Worm (Caenorhabditis elegans) whole organism, L4 larva: Measurements from ENCODE around the gene anoh-1.

Source experiments
- D1046.2 ChIP-seq: fragments of 200-800 bp; sonication (Bioruptor generic); IDR thresholded peaks from 2 replicates; pipeline ENCODE4 v1.3.6; 2022; ENCODE audit warnings: missing genetic modification characterization, missing compliant biosample characterization
- T20F7.1 ChIP-seq: fragments of 200-800 bp; sonication (Bioruptor generic); optimal IDR thresholded peaks from 2 replicates; lab custom pipeline; 2018; ENCODE audit warnings: mild to moderate bottlenecking, missing genetic modification characterization, missing compliant biosample characterization
- T26A8.4 ChIP-seq: fragments of 200-800 bp; sonication (Bioruptor generic); IDR thresholded peaks from 2 replicates; pipeline ENCODE4 v1.3.6; 2022; ENCODE audit warnings: missing genetic modification characterization, missing compliant biosample characterization
- Y48G9A.11 ChIP-seq: fragments of 200-800 bp; sonication (Bioruptor generic); IDR thresholded peaks from 2 replicates; pipeline ENCODE4 v1.3.6; 2022; ENCODE audit warnings: missing genetic modification reagents, missing genetic modification characterization, missing compliant biosample characterization
- Y5F2A.4 ChIP-seq: fragments of 200-800 bp; sonication (Bioruptor generic); optimal IDR thresholded peaks from 2 replicates; lab custom pipeline; 2018; ENCODE audit warnings: mild to moderate bottlenecking, missing genetic modification characterization, missing compliant biosample characterization
- Y75B8A.6 ChIP-seq: fragments of 200-800 bp; sonication (Bioruptor generic); IDR thresholded peaks from 2 replicates; pipeline ENCODE4 v1.3.6; 2022; ENCODE audit warnings: missing genetic modification reagents, missing genetic modification characterization, missing compliant biosample characterization
- aly-2 ChIP-seq: sonication (generic microtip); optimal IDR thresholded peaks from 2 replicates; lab custom pipeline; 2018; ENCODE audit warnings: missing biosample characterization, missing genetic modification characterization
- arid-1 ChIP-seq: fragments of 200-800 bp; sonication (Bioruptor generic); conservative IDR thresholded peaks from 2 replicates; pipeline ENCODE4 v1.3.6; 2022; ENCODE audit warnings: missing genetic modification reagents, missing genetic modification characterization, missing compliant biosample characterization
- attf-4 ChIP-seq: sonication (generic microtip); optimal IDR thresholded peaks from 3 replicates; lab custom pipeline; 2017; ENCODE audit warnings: missing biosample characterization, missing genetic modification characterization
- ceh-62 ChIP-seq: sonication (generic microtip); optimal IDR thresholded peaks from 2 replicates; lab custom pipeline; 2017; ENCODE audit warnings: missing biosample characterization, missing genetic modification characterization
- ctbp-1 ChIP-seq: fragments of 200-800 bp; sonication (Bioruptor generic); IDR thresholded peaks from 2 replicates; pipeline ENCODE4 v1.3.6; 2022; ENCODE audit warnings: missing genetic modification reagents, missing genetic modification characterization, missing compliant biosample characterization
- daf-12 ChIP-seq: fragments of 150-350 bp; optimal IDR thresholded peaks from 2 replicates; lab custom pipeline; 2014; ENCODE audit warnings: missing biosample characterization, missing genetic modification reagents, missing genetic modification characterization
- daf-16 ChIP-seq, 3 experiments: sonication (generic microtip); optimal IDR thresholded peaks; 2 replicates each; lab custom pipeline; 2016 to 2017; ENCODE audit warnings: missing genetic modification characterization in 3 of 3, missing genetic modification reagents in 3 of 3, mild to moderate bottlenecking in 2 of 3, missing compliant biosample characterization in 2 of 3, missing biosample characterization in 1 of 3, moderate library complexity in 1 of 3
- daf-19 ChIP-seq: fragments of 200-800 bp; sonication (Bioruptor generic); conservative IDR thresholded peaks from 2 replicates; pipeline ENCODE4 v1.3.6; 2022; ENCODE audit warnings: missing genetic modification characterization, missing compliant biosample characterization
- dmd-8 ChIP-seq: fragments of 200-800 bp; sonication (Bioruptor generic); IDR thresholded peaks from 2 replicates; pipeline ENCODE4 v1.3.6; 2022; ENCODE audit warnings: missing genetic modification characterization, missing compliant biosample characterization
- dmd-9 ChIP-seq: fragments of 200-800 bp; sonication (Bioruptor generic); IDR thresholded peaks from 2 replicates; pipeline ENCODE4 v1.3.6; 2022; ENCODE audit warnings: missing genetic modification reagents, missing genetic modification characterization, missing compliant biosample characterization
- duxl-1 ChIP-seq: sonication (generic microtip); optimal IDR thresholded peaks from 2 replicates; lab custom pipeline; 2016; ENCODE audit warnings: mild to moderate bottlenecking, missing genetic modification characterization, moderate library complexity, missing compliant biosample characterization; ENCODE audit not compliant: poor library complexity
- hif-1 ChIP-seq, 2 experiments: sonication (generic microtip); optimal IDR thresholded peaks; 2 replicates each; lab custom pipeline; 2016 to 2017; ENCODE audit warnings: missing compliant biosample characterization in 2 of 2, missing genetic modification characterization in 2 of 2, missing genetic modification reagents in 2 of 2, missing genotype in 2 of 2, mild to moderate bottlenecking in 1 of 2
- hlh-11 ChIP-seq: fragments of 200-800 bp; sonication (Bioruptor generic); optimal IDR thresholded peaks from 2 replicates; lab custom pipeline; 2018; ENCODE audit warnings: mild to moderate bottlenecking, missing genetic modification characterization, missing compliant biosample characterization
- hlh-30 ChIP-seq: sonication (generic microtip); optimal IDR thresholded peaks from 2 replicates; lab custom pipeline; 2017; ENCODE audit warnings: antibody characterized with exemption, mild to moderate bottlenecking, missing genetic modification characterization, missing compliant biosample characterization; ENCODE audit not compliant: insufficient read depth
- hmg-1.1 ChIP-seq: fragments of 200-800 bp; sonication (Bioruptor generic); IDR thresholded peaks from 2 replicates; pipeline ENCODE4 v1.3.6; 2022; ENCODE audit warnings: missing genetic modification reagents, missing genetic modification characterization, missing compliant biosample characterization
- lim-7 ChIP-seq: fragments of 200-800 bp; sonication (Bioruptor generic); IDR thresholded peaks from 2 replicates; pipeline ENCODE4 v1.3.6; 2022; ENCODE audit warnings: missing genetic modification characterization, missing compliant biosample characterization
- lin-1 ChIP-seq: fragments of 200-800 bp; sonication (Bioruptor generic); IDR thresholded peaks from 2 replicates; pipeline ENCODE4 v1.3.6; 2022; ENCODE audit warnings: missing genetic modification reagents, missing genetic modification characterization, missing compliant biosample characterization
- lin-13 ChIP-seq: fragments of 150-350 bp; optimal IDR thresholded peaks from 2 replicates; lab custom pipeline; 2014; ENCODE audit warnings: missing biosample characterization, missing genetic modification reagents, missing genetic modification characterization
- lin-15B ChIP-seq: fragments of 150-350 bp; sonication (generic microtip); optimal IDR thresholded peaks from 3 replicates; lab custom pipeline; 2014; ENCODE audit warnings: missing biosample characterization, missing genetic modification characterization
- lsy-2 ChIP-seq, 2 experiments: fragments of 150-350 bp in 1 of 2; sonication (generic microtip) in 1 of 2; optimal IDR thresholded peaks; 2 replicates each; lab custom pipeline; 2014 to 2017; ENCODE audit warnings: missing biosample characterization in 2 of 2, missing genetic modification characterization in 2 of 2
- madf-5 ChIP-seq, 2 experiments: fragments of 200-800 bp; sonication (Bioruptor generic); IDR thresholded peaks; 2 replicates each; pipeline ENCODE4 v1.3.6; 2022; ENCODE audit warnings: missing compliant biosample characterization in 2 of 2, missing genetic modification characterization in 2 of 2
- mdt-29 ChIP-seq: fragments of 200-800 bp; sonication (Bioruptor generic); IDR thresholded peaks from 2 replicates; pipeline ENCODE4 v1.3.6; 2022; ENCODE audit warnings: missing genetic modification reagents, missing genetic modification characterization, missing compliant biosample characterization
- mep-1 ChIP-seq: fragments of 150-350 bp; sonication (generic microtip); optimal IDR thresholded peaks from 3 replicates; lab custom pipeline; 2014; ENCODE audit warnings: missing biosample characterization, missing genetic modification characterization
- mes-2 ChIP-seq: sonication (generic microtip); optimal IDR thresholded peaks from 2 replicates; lab custom pipeline; 2016; ENCODE audit warnings: missing genotype, mild to moderate bottlenecking, missing genetic modification characterization, missing compliant biosample characterization; ENCODE audit not compliant: poor library complexity, severe bottlenecking
- nhr-11 ChIP-seq: fragments of 150-350 bp; optimal IDR thresholded peaks from 2 replicates; lab custom pipeline; 2014; ENCODE audit warnings: missing biosample characterization, missing genetic modification characterization
- nhr-28 ChIP-seq: fragments of 150-350 bp; optimal IDR thresholded peaks from 2 replicates; lab custom pipeline; 2014; ENCODE audit warnings: missing biosample characterization, missing genetic modification characterization
- nhr-41 ChIP-seq: fragments of 200-800 bp; sonication (Bioruptor generic); IDR thresholded peaks from 2 replicates; pipeline ENCODE4 v1.3.6; 2022; ENCODE audit warnings: missing genetic modification reagents, missing genetic modification characterization, missing compliant biosample characterization
- nhr-42 ChIP-seq: fragments of 200-800 bp; sonication (Bioruptor generic); IDR thresholded peaks from 2 replicates; pipeline ENCODE4 v1.3.6; 2022; ENCODE audit warnings: missing genetic modification characterization, missing compliant biosample characterization
- php-3 ChIP-seq: fragments of 200-800 bp; sonication (Bioruptor generic); IDR thresholded peaks from 2 replicates; pipeline ENCODE4 v1.3.6; 2022; ENCODE audit warnings: missing genetic modification reagents, missing genetic modification characterization, missing compliant biosample characterization
- saeg-2 ChIP-seq: fragments of 200-800 bp; sonication (Bioruptor generic); IDR thresholded peaks from 2 replicates; pipeline ENCODE4 v1.3.6; 2022; ENCODE audit warnings: missing genetic modification reagents, missing genetic modification characterization, missing compliant biosample characterization
- sdz-12 ChIP-seq: fragments of 200-800 bp; sonication (Bioruptor generic); optimal IDR thresholded peaks from 2 replicates; lab custom pipeline; 2018; ENCODE audit warnings: mild to moderate bottlenecking, missing genetic modification characterization, missing compliant biosample characterization
- set-16 ChIP-seq: fragments of 200-800 bp; sonication (Bioruptor generic); IDR thresholded peaks from 2 replicates; pipeline ENCODE4 v1.3.6; 2022; ENCODE audit warnings: missing genetic modification reagents, missing genetic modification characterization, missing compliant biosample characterization
- spr-1 ChIP-seq: sonication (generic microtip); optimal IDR thresholded peaks from 2 replicates; lab custom pipeline; 2016; ENCODE audit warnings: mild to moderate bottlenecking, missing genetic modification characterization, missing compliant biosample characterization
- tag-97 ChIP-seq: fragments of 200-800 bp; sonication (Bioruptor generic); IDR thresholded peaks from 2 replicates; pipeline ENCODE4 v1.3.6; 2022; ENCODE audit warnings: missing genetic modification characterization, missing compliant biosample characterization
- tra-1 ChIP-seq: fragments of 200-800 bp; sonication (Bioruptor generic); IDR thresholded peaks from 2 replicates; pipeline ENCODE4 v1.3.6; 2022; ENCODE audit warnings: missing genetic modification reagents, missing genetic modification characterization, missing compliant biosample characterization
- unc-130 ChIP-seq: sonication (generic microtip); optimal IDR thresholded peaks from 2 replicates; lab custom pipeline; 2016; ENCODE audit warnings: missing genetic modification reagents, missing genetic modification characterization, missing compliant biosample characterization
- unc-62 ChIP-seq, 3 experiments: fragments of 150-350 bp in 1 of 3; sonication (generic microtip); optimal IDR thresholded peaks in 2 of 3; peaks in 1 of 3; 1 replicate in 1 of 3; 2 replicates in 2 of 3; lab custom pipeline; 2014 to 2017; ENCODE audit warnings: missing biosample characterization in 3 of 3, missing genetic modification characterization in 3 of 3, missing genetic modification reagents in 3 of 3, missing genotype in 1 of 3
- vab-7 ChIP-seq: fragments of 200-800 bp; sonication (Bioruptor generic); IDR thresholded peaks from 2 replicates; pipeline ENCODE4 v1.3.6; 2022; ENCODE audit warnings: missing genetic modification reagents, missing genetic modification characterization, missing compliant biosample characterization
- zfp-3 ChIP-seq: fragments of 200-800 bp; sonication (Bioruptor generic); conservative IDR thresholded peaks from 2 replicates; pipeline ENCODE4 v1.3.6; 2022; ENCODE audit warnings: missing genetic modification reagents, missing genetic modification characterization, missing compliant biosample characterization

Gene anoh-1

DNA sequence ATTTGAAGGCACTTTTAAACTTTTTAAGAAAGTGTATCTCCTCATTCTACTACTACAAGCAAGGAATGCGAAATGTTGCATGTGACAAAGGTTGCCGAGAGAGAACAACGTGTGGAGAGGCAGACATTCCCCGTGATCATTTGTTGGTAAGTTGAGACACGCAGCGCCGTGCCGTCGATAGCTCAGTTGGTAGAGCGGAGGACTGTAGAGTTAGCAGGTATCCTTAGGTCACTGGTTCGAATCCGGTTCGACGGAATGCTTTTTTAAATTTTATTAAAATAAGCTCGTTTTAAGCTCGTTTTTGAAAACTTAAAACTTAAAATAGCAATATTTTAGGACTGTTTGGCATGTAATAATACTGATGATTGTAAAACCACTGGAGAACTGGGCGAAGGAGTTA lies 22.0 kb upstream of the anoh-1 start (continued):
- 0 out of 2 replicates have a peak, but pooled peaks have one; percentile 15 for TF ChIP-seq nhr-42 (GFP tag; lab: Robert Waterston, UW)
- no peak for TF ChIP-seq aly-2 (tag; lab: Kevin White, UChicago)
- TF ChIP-seq spr-1 (tag; lab: Kevin White, UChicago), result no peak
- TF ChIP-seq attf-4, result no peak
- no peak for TF ChIP-seq daf-16 (GFP tag; optimal IDR thresholded peaks at IDR 0.05; lab: Kevin White, UChicago)
- peak; percentile 20 for TF ChIP-seq daf-16 (tag; optimal IDR thresholded peaks at IDR 0.05; lab: Kevin White, UChicago)
- TF ChIP-seq lsy-2 (tag; optimal IDR thresholded peaks at IDR 0.05; lab: Kevin White, UChicago), result peak in 1 of 2 experiments; percentile 14
- TF ChIP-seq daf-19 (GFP tag; lab: Robert Waterston, UW), result no peak
- TF ChIP-seq lin-1 (GFP tag; lab: Robert Waterston, UW), result peak; percentile 35; the same call in 1 of the 2 replicates
- TF ChIP-seq hif-1 (tag; optimal IDR thresholded peaks at IDR 0.05; lab: Kevin White, UChicago), result no peak
- TF ChIP-seq zfp-3 (GFP tag; lab: Robert Waterston, UW), result no peak
- TF ChIP-seq Y48G9A.11 (GFP tag; lab: Robert Waterston, UW), result 0 out of 2 replicates have a peak, but pooled peaks have one; percentile 43
- TF ChIP-seq daf-12, result no peak
- TF ChIP-seq ceh-62, result no peak
- TF ChIP-seq saeg-2, result no peak
- no peak for TF ChIP-seq mes-2

DNA sequence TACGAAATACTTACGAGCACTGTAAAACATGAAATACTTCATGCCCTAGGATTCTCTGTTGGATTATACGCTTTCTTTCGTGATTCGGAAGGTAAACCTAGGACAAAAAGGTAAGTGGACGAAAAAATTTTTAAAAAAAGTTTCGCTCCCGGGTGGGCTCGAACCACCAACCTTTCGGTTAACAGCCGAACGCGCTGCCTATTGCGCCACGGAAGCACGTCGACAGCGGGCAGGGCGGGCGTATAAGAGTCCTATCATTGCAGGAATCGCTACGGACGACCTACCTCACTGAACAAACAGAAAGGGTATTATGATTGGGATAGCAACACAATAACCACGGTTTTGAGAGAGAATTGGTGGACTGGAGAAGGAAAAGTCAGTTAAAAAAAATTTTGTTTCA lies 21.3 kb upstream of the anoh-1 start:
- TF ChIP-seq php-3 (GFP tag; lab: Robert Waterston, UW) (0 out of 2 replicates have a peak, but pooled peaks have one; percentile 18), lin-15B (no peak), Y5F2A.4 (peak; percentile 22), arid-1 (GFP tag; lab: Robert Waterston, UW) (0 out of 2 replicates have a peak, but pooled peaks have one; percentile 15), nhr-42 (GFP tag; lab: Robert Waterston, UW) (0 out of 2 replicates have a peak, but pooled peaks have one; percentile 34), sdz-12 (no peak), T20F7.1 (GFP tag; lab: Kevin White, UChicago) (no peak), hlh-11 (tag; lab: Kevin White, UChicago) (peak; percentile 16), hlh-30 (peak; percentile 30), D1046.2 (GFP tag; lab: Robert Waterston, UW) (peak; percentile 64; the same call in 1 of the 2 replicates), daf-16 (GFP tag; optimal IDR thresholded peaks at IDR 0.05; lab: Kevin White, UChicago) (peak in 1 of 2 experiments; percentile 6), daf-16 (tag; optimal IDR thresholded peaks at IDR 0.05; lab: Kevin White, UChicago) (peak; percentile 45), nhr-41 (GFP tag; lab: Robert Waterston, UW) (0 out of 2 replicates have a peak, but pooled peaks have one; percentile 5), vab-7 (peak; percentile 52), mep-1 (tag; lab: Kevin White, UChicago) (peak; percentile 48), unc-62 (GFP tag; optimal IDR thresholded peaks at IDR 0.05 in 1 of 2; lab: Kevin White, UChicago) (peak in 1 of 2 experiments; percentile 57), unc-62 (tag; optimal IDR thresholded peaks at IDR 0.05; lab: Kevin White, UChicago) (no peak), lin-1 (GFP tag; lab: Robert Waterston, UW) (no peak), Y75B8A.6 (no peak), lin-13 (peak; percentile 28), tag-97 (GFP tag; lab: Robert Waterston, UW) (no peak), lim-7 (GFP tag; lab: Robert Waterston, UW) (peak; percentile 75), unc-130 (GFP tag; lab: Kevin White, UChicago) (peak; percentile 9), lsy-2 (tag; optimal IDR thresholded peaks at IDR 0.05; lab: Kevin White, UChicago) (no peak), dmd-9 (GFP tag; lab: Robert Waterston, UW) (0 out of 2 replicates have a peak, but pooled peaks have one; percentile 46), madf-5 (GFP tag; IDR thresholded peaks at IDR 0.05; lab: Robert Waterston, UW) (0 out of 4 replicates have a peak, but pooled peaks of 1 of the 2 experiments have one; percentile 47), set-16 (peak; percentile 38; the same call in 1 of the 2 replicates), hmg-1.1 (peak; percentile 58), zfp-3 (GFP tag; lab: Robert Waterston, UW) (no peak), nhr-28 (tag; lab: Kevin White, UChicago) (no peak), mdt-29 (no peak), mes-2 (peak; percentile 74), dmd-8 (GFP tag; lab: Robert Waterston, UW) (0 out of 2 replicates have a peak, but pooled peaks have one; percentile 27), T26A8.4 (GFP tag; lab: Robert Waterston, UW) (peak; percentile 32; the same call in 1 of the 2 replicates), nhr-11 (tag; lab: Kevin White, UChicago) (no peak), tra-1 (GFP tag; lab: Robert Waterston, UW) (peak; percentile 43; the same call in 1 of the 2 replicates), ctbp-1 (GFP tag; lab: Robert Waterston, UW) (0 out of 2 replicates have a peak, but pooled peaks have one; percentile 29), duxl-1 (tag; lab: Kevin White, UChicago) (peak; percentile 78)
